Fruit fly (Drosophila melanogaster): ENCODE results near the gene Sod1.

DNA sequence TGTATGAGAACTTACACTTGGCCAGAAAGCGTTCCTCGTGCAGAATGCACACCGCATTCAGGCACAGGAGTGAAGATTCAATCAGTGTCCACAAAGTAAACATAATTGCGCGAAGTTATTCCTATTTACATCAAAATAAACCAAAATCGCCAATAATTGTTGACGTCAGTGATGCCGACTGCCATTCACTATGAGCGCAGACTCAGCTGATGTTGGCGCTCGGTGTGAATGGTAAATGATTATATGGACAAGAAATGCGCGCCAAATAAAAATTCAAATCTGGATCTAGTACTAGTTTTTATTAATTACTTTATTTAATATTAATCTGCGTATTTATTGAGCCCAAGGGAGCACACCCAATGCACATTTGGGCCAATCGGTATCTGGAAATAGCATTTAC lies 51.1 kb downstream of the Sod1 start, which contains the start of gene CG32069:
- TF ChIP-seq psq (optimal IDR thresholded peaks at IDR 0.05) = no peak
- TF ChIP-seq Sin3A (optimal IDR thresholded peaks at IDR 0.05) = no peak
- no peak for TF ChIP-seq Myc (optimal IDR thresholded peaks at IDR 0.05)
